Fruit fly (Drosophila melanogaster): Measurements from ENCODE around the gene CG31036.

The CG31036 gene

DNA sequence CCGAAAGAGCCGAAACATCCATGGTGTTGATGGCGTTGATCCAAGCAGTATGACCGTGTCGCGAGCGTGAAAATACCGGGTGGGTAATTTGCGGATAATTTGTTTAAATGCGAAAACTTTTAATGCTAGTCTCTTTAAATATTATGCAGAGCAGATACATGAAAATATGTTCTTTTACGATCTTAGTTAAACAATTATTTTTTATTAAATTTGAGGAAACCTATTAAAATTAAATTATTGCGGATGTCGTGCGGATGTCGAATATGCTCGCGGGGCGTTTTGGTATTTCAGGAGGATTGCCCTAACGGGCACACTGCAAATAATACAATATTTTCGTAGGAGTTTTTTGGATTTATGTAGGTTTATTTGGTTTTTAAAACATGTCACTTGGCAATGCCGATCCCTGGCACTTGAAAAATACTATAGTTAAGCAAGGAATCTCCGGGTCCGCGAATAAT is 25.1 kb downstream of the CG31036 start, which contains the start of the genes Cog7, CG42557 and CG42558:
Cog7 (minus strand) TSS at position 51 of the 458 bp plus-strand sequence.
CG42557 (plus strand) TSS at position 281 of the 458 bp plus-strand sequence.
CG42558 (plus strand) TSS at position 281 of the 458 bp plus-strand sequence.
- TF ChIP-seq br (GFP tag; optimal IDR thresholded peaks at IDR 0.05) (no peak), Jra (GFP tag; optimal IDR thresholded peaks at IDR 0.05) (no peak)

DNA sequence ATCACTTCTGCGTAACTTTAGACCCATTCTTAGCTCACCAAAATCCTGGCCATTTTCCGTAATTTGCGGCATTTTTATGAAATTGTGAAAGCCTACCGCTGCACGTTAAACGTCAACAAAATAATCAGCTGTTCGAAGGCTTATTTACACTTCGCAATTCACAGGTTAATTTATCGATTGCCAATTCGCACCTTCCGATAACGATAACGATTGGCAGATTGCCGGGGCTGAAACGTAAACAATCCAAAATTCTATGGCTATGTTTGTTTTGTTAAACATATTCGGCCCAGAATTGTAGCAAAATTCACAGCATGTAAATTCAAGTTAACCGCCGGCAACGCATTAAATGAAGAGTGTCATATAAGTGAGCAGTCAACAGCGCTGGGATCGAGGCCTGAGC is 27.8 kb downstream of the CG31036 start, which contains the start of the genes eIF2Balpha and Vps13B:
eIF2Balpha (minus strand) TSS at position 133 of the 400 bp plus-strand sequence.
Vps13B (plus strand) TSS at position 223 of the 400 bp plus-strand sequence.
- TF ChIP-seq Myc (optimal IDR thresholded peaks at IDR 0.05) (no peak), CG9705 (GFP tag; optimal IDR thresholded peaks at IDR 0.05) (no peak), OdsH (GFP tag; optimal IDR thresholded peaks at IDR 0.05) (no peak), Jra (GFP tag; optimal IDR thresholded peaks at IDR 0.05) (no peak), Mio (GFP tag; optimal IDR thresholded peaks at IDR 0.05) (no peak), Dif (GFP tag; optimal IDR thresholded peaks at IDR 0.05; ENCODE audit: partially characterized antibody) (peak; percentile 100), fru (GFP tag; optimal IDR thresholded peaks at IDR 0.05) (no peak), Hr83 (GFP tag; optimal IDR thresholded peaks at IDR 0.05; ENCODE audit: poor library complexity, severe bottlenecking) (no peak), dsf (GFP tag; optimal IDR thresholded peaks at IDR 0.05; ENCODE audit: borderline replicate concordance) (no peak), usp (GFP tag; optimal IDR thresholded peaks at IDR 0.05) (no peak), dl (GFP tag; optimal IDR thresholded peaks at IDR 0.05; ENCODE audit: insufficient read depth in 1 of 2, partially characterized antibody in 2 of 2) (peak; percentile 95 to 96), GATAd (GFP tag; optimal IDR thresholded peaks at IDR 0.05) (no peak), Vsx2 (GFP tag; optimal IDR thresholded peaks at IDR 0.05; ENCODE audit: partially characterized antibody) (peak; percentile 100), CG32264 (GFP tag; optimal IDR thresholded peaks at IDR 0.05) (no peak), HLH106 (tag; optimal IDR thresholded peaks at IDR 0.05) (no peak)

DNA sequence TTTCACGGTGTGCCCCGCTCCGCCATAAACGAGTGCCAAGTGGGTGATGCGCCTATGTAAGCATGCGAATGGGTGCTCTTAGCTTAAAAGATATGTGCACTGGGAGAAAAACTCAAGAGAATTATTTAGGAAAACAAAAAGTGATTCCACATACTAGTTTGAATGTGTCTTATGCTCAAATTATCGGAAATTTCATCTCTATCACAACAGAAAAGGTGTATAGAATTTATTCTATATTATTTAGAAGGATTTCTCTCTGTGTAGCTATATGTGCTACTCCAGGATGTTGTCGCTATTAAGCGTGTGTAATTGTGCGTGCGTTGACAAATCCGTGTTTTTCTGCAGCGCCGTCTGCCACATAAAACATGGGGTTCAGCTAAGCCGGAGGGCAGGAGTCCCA is 51.4 kb downstream of the CG31036 start:
- TF ChIP-seq CrebA (GFP tag; optimal IDR thresholded peaks at IDR 0.05; ENCODE audit: borderline replicate concordance) (no peak), Dfd (GFP tag; optimal IDR thresholded peaks at IDR 0.05) (no peak), HLH106 (tag; optimal IDR thresholded peaks at IDR 0.05) (no peak), sage (GFP tag; optimal IDR thresholded peaks at IDR 0.05) (no peak), Sp1 (GFP tag; optimal IDR thresholded peaks at IDR 0.05) (no peak), Hr78 (GFP tag; optimal IDR thresholded peaks at IDR 0.05) (no peak), tai (GFP tag; optimal IDR thresholded peaks at IDR 0.05) (no peak), Hr83 (GFP tag; optimal IDR thresholded peaks at IDR 0.05; ENCODE audit: poor library complexity, severe bottlenecking) (no peak), lola (GFP tag; optimal IDR thresholded peaks at IDR 0.05) (no peak), usp (GFP tag; optimal IDR thresholded peaks at IDR 0.05) (no peak), Mio (GFP tag; optimal IDR thresholded peaks at IDR 0.05) (no peak), dl (GFP tag; optimal IDR thresholded peaks at IDR 0.05; ENCODE audit: insufficient read depth in 1 of 2, partially characterized antibody in 2 of 2) (no peak), sv (GFP tag; optimal IDR thresholded peaks at IDR 0.05) (no peak), jim (GFP tag; optimal IDR thresholded peaks at IDR 0.05) (no peak), Abd-B (GFP tag; optimal IDR thresholded peaks at IDR 0.05) (no peak), N (GFP tag; optimal IDR thresholded peaks at IDR 0.05) (no peak), rgr (GFP tag; optimal IDR thresholded peaks at IDR 0.05) (no peak)
